Fruit fly (Drosophila melanogaster) Kc167 (cell line): ENCODE data around the gene Sgs3.

Experiments used
- Myc ChIP-seq: fragments of >200 bp; optimal IDR thresholded peaks from 2 replicates; lab custom pipeline; 2017; ENCODE audit warnings: missing external identifiers
- Sin3A ChIP-seq: fragments of >200 bp; optimal IDR thresholded peaks from 2 replicates; lab custom pipeline; 2018; ENCODE audit warnings: missing external identifiers
- h ChIP-seq: fragments of >200 bp; optimal IDR thresholded peaks from 3 replicates; lab custom pipeline; 2018; ENCODE audit warnings: missing external identifiers
- insv ChIP-seq: fragments of >200 bp; optimal IDR thresholded peaks from 3 replicates; lab custom pipeline; 2018; ENCODE audit warnings: missing external identifiers
- psq ChIP-seq: fragments of >200 bp; optimal IDR thresholded peaks from 2 replicates; lab custom pipeline; 2017; ENCODE audit warnings: missing external identifiers
- ttk ChIP-seq: sonication (Bioruptor generic); optimal IDR thresholded peaks from 2 replicates; lab custom pipeline; 2017; ENCODE audit warnings: missing external identifiers

Sgs3 gene

DNA sequence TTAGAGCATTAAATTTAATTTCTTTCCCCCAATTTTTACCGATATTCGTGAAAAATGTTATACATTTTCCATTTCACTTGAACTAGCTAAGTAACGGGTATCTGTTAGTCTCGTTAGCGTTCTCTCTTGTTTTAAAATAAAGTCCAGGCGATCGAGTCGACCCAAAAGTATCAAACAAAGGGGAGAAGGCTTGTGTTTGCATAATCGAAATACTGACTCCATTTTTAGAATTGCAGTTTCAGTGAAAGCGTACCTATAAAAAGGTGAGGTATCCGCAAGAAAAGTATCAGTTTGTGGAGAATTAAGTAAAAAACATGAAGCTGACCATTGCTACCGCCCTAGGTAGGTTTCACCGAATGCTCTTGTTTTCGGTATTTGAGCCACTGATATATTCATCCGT, at the start of gene Sgs3:
Sgs3 (plus strand) TSS at position 301 of the 400 bp plus-strand sequence.
- TF ChIP-seq h (lab: Kevin White, UChicago) (no peak), Myc (lab: Kevin White, UChicago) (no peak), Sin3A (lab: Kevin White, UChicago) (no peak), psq (no peak), ttk (lab: Kevin White, UChicago) (no peak), insv (lab: Kevin White, UChicago) (no peak)

dm6 chr3L:11465371-11465914, 46.6 kb upstream of the Sgs3 start, which contains the start of gene Fum3:
Gene Fum3 (minus strand): TSS chr3L:11465864.
- TF ChIP-seq psq (no peak), Sin3A (lab: Kevin White, UChicago) (no peak), ttk (lab: Kevin White, UChicago) (no peak), insv (lab: Kevin White, UChicago) (no peak), h (lab: Kevin White, UChicago) (no peak), Myc (lab: Kevin White, UChicago) (no peak)

dm6 chr3L:11466985-11467384, 45.0 kb upstream of the Sgs3 start:
- no peak for TF ChIP-seq h (lab: Kevin White, UChicago)
- no peak for TF ChIP-seq insv (lab: Kevin White, UChicago)
- no peak for TF ChIP-seq Myc (lab: Kevin White, UChicago)
- no peak for TF ChIP-seq ttk (lab: Kevin White, UChicago)
- TF ChIP-seq psq: no peak
- no peak for TF ChIP-seq Sin3A (lab: Kevin White, UChicago)

DNA sequence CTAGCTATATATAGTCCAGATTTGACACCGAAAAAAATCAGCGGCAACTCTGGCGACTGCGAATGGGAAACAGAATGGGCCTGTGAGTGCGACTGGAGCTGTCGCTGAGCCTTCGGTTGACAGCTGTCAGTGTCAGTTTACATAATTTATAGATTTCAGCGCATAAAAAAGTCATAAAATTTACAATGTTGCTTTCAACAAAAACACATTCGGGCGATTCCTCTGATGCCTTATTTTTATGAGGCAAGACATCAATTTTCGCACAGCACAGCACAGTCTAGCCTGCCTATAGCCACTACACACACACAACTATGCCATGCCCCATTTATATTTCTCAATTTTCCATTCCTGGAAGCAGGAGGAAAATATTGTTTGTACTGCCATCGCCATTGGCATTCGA, 39.6 kb upstream of the Sgs3 start:
- TF ChIP-seq Sin3A (lab: Kevin White, UChicago) (no peak), Myc (lab: Kevin White, UChicago) (no peak), h (lab: Kevin White, UChicago) (no peak), ttk (lab: Kevin White, UChicago) (no peak), psq (no peak), insv (lab: Kevin White, UChicago) (no peak)

DNA sequence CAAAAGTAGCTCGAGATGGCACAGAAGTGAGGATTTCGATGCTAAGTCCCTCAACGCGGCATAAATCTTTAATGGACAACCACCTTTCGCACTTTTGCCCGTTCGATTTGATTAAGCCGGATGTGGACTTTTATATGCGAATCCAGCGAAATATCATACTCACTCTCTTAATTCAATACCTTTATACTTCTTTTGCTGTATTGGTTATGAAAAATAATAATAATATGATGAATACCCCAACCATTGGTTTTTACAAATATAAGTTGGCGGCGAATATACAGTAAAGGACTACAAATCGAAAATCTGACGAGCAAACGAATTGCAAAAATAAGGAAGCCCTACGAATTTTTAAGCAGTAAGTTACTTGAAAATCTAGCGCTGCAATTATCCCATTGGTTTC, 39.0 kb upstream of the Sgs3 start, which contains the start of gene Vha16-3:
Vha16-3 (plus strand) TSS at position 301 of the 400 bp plus-strand sequence.
- TF ChIP-seq h (lab: Kevin White, UChicago) (no peak), Myc (lab: Kevin White, UChicago) (no peak), ttk (lab: Kevin White, UChicago) (no peak), insv (lab: Kevin White, UChicago) (no peak)

DNA sequence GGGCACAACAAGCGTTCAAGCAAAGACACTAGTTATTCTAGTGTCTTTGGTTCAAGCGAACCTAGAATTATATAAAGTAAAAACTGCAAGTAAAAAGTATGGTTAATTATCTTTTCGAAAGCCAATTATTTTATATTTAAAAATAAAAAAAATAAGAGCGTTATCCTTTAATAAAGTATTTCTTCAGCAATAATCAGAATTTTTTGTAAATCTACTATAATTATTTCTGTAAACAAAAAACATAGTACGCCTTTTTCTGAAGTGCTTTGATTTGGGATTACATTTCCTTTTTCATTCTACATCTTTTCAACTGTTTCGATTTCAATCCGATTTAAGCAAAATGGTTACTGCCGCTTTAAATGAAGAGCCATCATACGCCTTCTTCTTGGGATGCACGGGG, 37.4 kb upstream of the Sgs3 start, which contains the start of gene Vha16-2:
Vha16-2 (plus strand) TSS at position 301 of the 400 bp plus-strand sequence.
- TF ChIP-seq ttk (lab: Kevin White, UChicago) (no peak), h (lab: Kevin White, UChicago) (no peak), insv (lab: Kevin White, UChicago) (no peak), Myc (lab: Kevin White, UChicago) (no peak), psq (no peak), Sin3A (lab: Kevin White, UChicago) (no peak)

dm6 chr3L:11480304-11480703, 31.7 kb upstream of the Sgs3 start:
- TF ChIP-seq psq (no peak), Sin3A (lab: Kevin White, UChicago) (no peak), ttk (lab: Kevin White, UChicago) (no peak), Myc (lab: Kevin White, UChicago) (no peak), insv (lab: Kevin White, UChicago) (no peak), h (lab: Kevin White, UChicago) (no peak)

DNA sequence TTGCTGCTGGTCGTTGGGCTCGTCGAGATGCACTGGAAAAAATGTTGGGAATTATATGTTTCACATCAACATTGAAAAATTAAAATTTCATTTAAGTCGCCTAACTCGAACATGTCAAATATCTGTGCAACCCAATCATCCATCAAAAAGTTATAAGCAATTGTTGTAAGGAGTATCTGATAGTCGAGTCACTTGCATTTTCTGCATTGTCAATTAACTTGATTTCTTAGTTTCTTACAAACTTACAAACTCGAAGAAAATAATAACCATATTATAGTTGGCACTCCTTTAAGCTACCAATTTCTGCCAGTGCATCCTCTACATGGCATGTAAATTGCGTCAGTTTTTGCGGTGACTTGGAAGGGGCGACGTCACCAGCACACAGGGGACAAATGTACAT, 28.9 kb upstream of the Sgs3 start:
- TF ChIP-seq ttk (lab: Kevin White, UChicago) (no peak), psq (no peak), insv (lab: Kevin White, UChicago) (no peak), Sin3A (lab: Kevin White, UChicago) (no peak), h (lab: Kevin White, UChicago) (no peak), Myc (lab: Kevin White, UChicago) (no peak)

DNA sequence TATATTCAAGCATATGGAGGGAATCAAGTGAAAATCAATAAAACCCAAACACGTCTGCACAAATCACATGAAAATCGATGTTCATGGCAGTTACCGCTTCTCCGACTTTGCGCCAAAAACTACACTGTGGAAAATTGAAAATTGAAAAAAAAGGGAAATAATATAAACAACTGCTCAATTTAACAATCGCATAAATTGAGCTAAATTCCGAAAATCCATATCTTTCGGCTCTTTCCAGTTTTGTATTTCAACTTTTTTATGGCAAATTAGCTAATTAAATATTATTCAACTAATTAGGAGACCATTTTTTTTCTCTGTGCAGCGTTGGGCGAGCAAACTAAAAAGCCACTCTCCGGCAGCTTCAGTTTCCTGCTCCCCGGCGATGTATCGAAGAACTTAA, 27.5 kb upstream of the Sgs3 start:
- TF ChIP-seq insv (lab: Kevin White, UChicago) (no peak), h (lab: Kevin White, UChicago) (no peak), Myc (lab: Kevin White, UChicago) (no peak), psq (no peak), ttk (lab: Kevin White, UChicago) (no peak), Sin3A (lab: Kevin White, UChicago) (no peak)

- TF ChIP-seq Sin3A (lab: Kevin White, UChicago) (no peak), Myc (lab: Kevin White, UChicago) (no peak), psq (no peak), insv (lab: Kevin White, UChicago) (no peak), h (lab: Kevin White, UChicago) (no peak)
Measured at dm6 chr3L:11485956-11486609, 25.9 kb upstream of the Sgs3 start.

dm6 chr3L:11487327-11487973, 24.6 kb upstream of the Sgs3 start, which contains the start of gene chrb:
Gene chrb (plus strand): TSS chr3L:11487550.
- no peak for TF ChIP-seq Sin3A (lab: Kevin White, UChicago)
- no peak for TF ChIP-seq psq
- TF ChIP-seq ttk (lab: Kevin White, UChicago): no peak
- no peak for TF ChIP-seq insv (lab: Kevin White, UChicago)
- TF ChIP-seq Myc (lab: Kevin White, UChicago): no peak
- no peak for TF ChIP-seq h (lab: Kevin White, UChicago)
